Fruit fly (Drosophila melanogaster): ENCODE measurements around the gene Ccp84Ae.

Ccp84Ae gene

dm6 chr3R:6683135-6683534, 8.4 kb downstream of the Ccp84Ae start:
- no peak for TF ChIP-seq usp (GFP tag; optimal IDR thresholded peaks at IDR 0.05)
- no peak for TF ChIP-seq HLH106 (tag; optimal IDR thresholded peaks at IDR 0.05)
- TF ChIP-seq br (GFP tag; optimal IDR thresholded peaks at IDR 0.05) = no peak
- TF ChIP-seq Myc (optimal IDR thresholded peaks at IDR 0.05) = no peak
- no peak for TF ChIP-seq dmrt93B (GFP tag; optimal IDR thresholded peaks at IDR 0.05)
- no peak for TF ChIP-seq rgr (GFP tag; optimal IDR thresholded peaks at IDR 0.05)
- no peak for TF ChIP-seq pan (optimal IDR thresholded peaks at IDR 0.05)
- TF ChIP-seq Abd-B (GFP tag; optimal IDR thresholded peaks at IDR 0.05) = no peak
- TF ChIP-seq psq (GFP tag; optimal IDR thresholded peaks at IDR 0.05) = no peak
- TF ChIP-seq Sp1 (GFP tag; optimal IDR thresholded peaks at IDR 0.05) = no peak
- no peak for TF ChIP-seq sv (GFP tag; optimal IDR thresholded peaks at IDR 0.05)

DNA sequence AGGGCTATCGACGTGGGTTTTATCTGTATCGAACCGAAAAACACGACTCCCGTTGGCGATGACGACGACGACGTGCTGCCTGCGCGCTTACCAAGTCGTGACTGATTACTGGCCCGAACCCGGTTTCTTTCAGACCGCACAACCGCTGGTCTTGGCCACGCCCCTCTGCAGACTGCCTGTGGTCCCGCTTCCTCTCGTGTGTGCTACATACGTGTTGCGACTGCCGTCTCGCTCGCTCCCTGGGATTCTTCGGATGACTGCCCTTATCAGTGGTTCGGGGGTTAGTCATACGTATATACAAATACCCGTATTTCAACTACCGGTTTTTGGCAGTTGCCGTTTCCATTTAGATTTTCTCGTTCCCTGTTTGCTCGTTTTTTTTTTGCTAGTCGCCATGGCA, 13.1 kb downstream of the Ccp84Ae start, which contains the start of gene lab:
Gene lab (minus strand): TSS at position 111 of the 400 bp plus-strand sequence.
- TF ChIP-seq N (GFP tag; optimal IDR thresholded peaks at IDR 0.05) (no peak), dsf (GFP tag; optimal IDR thresholded peaks at IDR 0.05; ENCODE audit: borderline replicate concordance) (no peak), ey (GFP tag; optimal IDR thresholded peaks at IDR 0.05) (no peak), pan (optimal IDR thresholded peaks at IDR 0.05) (no peak), Vsx2 (GFP tag; optimal IDR thresholded peaks at IDR 0.05; ENCODE audit: partially characterized antibody) (peak; percentile 78), br (GFP tag; optimal IDR thresholded peaks at IDR 0.05) (no peak), psq (GFP tag; optimal IDR thresholded peaks at IDR 0.05) (no peak), Dif (GFP tag; optimal IDR thresholded peaks at IDR 0.05; ENCODE audit: partially characterized antibody) (peak; percentile 84), HLH106 (tag; optimal IDR thresholded peaks at IDR 0.05) (no peak), GATAd (GFP tag; optimal IDR thresholded peaks at IDR 0.05) (peak; percentile 73), Jra (GFP tag; optimal IDR thresholded peaks at IDR 0.05) (peak; percentile 61), fru (GFP tag; optimal IDR thresholded peaks at IDR 0.05) (no peak), dl (GFP tag; optimal IDR thresholded peaks at IDR 0.05; ENCODE audit: insufficient read depth in 1 of 2, partially characterized antibody in 2 of 2) (peak; percentile 44 to 52), CrebA (GFP tag; optimal IDR thresholded peaks at IDR 0.05; ENCODE audit: borderline replicate concordance) (no peak), OdsH (GFP tag; optimal IDR thresholded peaks at IDR 0.05) (no peak), usp (GFP tag; optimal IDR thresholded peaks at IDR 0.05) (no peak)

dm6 chr3R:6674548-6674947, 17.0 kb downstream of the Ccp84Ae start:
- TF ChIP-seq HLH106 (tag; optimal IDR thresholded peaks at IDR 0.05) (peak; percentile 42), sage (GFP tag; optimal IDR thresholded peaks at IDR 0.05) (no peak), Sp1 (GFP tag; optimal IDR thresholded peaks at IDR 0.05) (no peak), psq (GFP tag; optimal IDR thresholded peaks at IDR 0.05) (no peak), lola (GFP tag; optimal IDR thresholded peaks at IDR 0.05) (no peak), ey (GFP tag; optimal IDR thresholded peaks at IDR 0.05) (peak; percentile 29), rgr (GFP tag; optimal IDR thresholded peaks at IDR 0.05) (no peak), br (GFP tag; optimal IDR thresholded peaks at IDR 0.05) (no peak), Hr83 (GFP tag; optimal IDR thresholded peaks at IDR 0.05; ENCODE audit: poor library complexity, severe bottlenecking) (no peak), N (GFP tag; optimal IDR thresholded peaks at IDR 0.05) (no peak), Dif (GFP tag; optimal IDR thresholded peaks at IDR 0.05; ENCODE audit: partially characterized antibody) (no peak), CG9705 (GFP tag; optimal IDR thresholded peaks at IDR 0.05) (no peak), dmrt93B (GFP tag; optimal IDR thresholded peaks at IDR 0.05) (no peak), Myc (optimal IDR thresholded peaks at IDR 0.05) (no peak), Rel (GFP tag; optimal IDR thresholded peaks at IDR 0.05) (no peak), Rel (tag; optimal IDR thresholded peaks at IDR 0.05) (no peak), Abd-B (GFP tag; optimal IDR thresholded peaks at IDR 0.05) (no peak), CrebA (GFP tag; optimal IDR thresholded peaks at IDR 0.05; ENCODE audit: borderline replicate concordance) (no peak), woc (GFP tag; optimal IDR thresholded peaks at IDR 0.05) (no peak), pan (optimal IDR thresholded peaks at IDR 0.05) (no peak), foxo (GFP tag; optimal IDR thresholded peaks at IDR 0.05) (no peak), Jra (GFP tag; optimal IDR thresholded peaks at IDR 0.05) (no peak), Dfd (GFP tag; optimal IDR thresholded peaks at IDR 0.05) (no peak), Hnf4 (GFP tag; optimal IDR thresholded peaks at IDR 0.05) (no peak), sv (GFP tag; optimal IDR thresholded peaks at IDR 0.05) (no peak), GATAd (GFP tag; optimal IDR thresholded peaks at IDR 0.05) (no peak), h (GFP tag; optimal IDR thresholded peaks at IDR 0.05) (peak; percentile 48), Vsx2 (GFP tag; optimal IDR thresholded peaks at IDR 0.05; ENCODE audit: partially characterized antibody) (no peak), fru (GFP tag; optimal IDR thresholded peaks at IDR 0.05) (peak; percentile 32)
